Worm (Caenorhabditis elegans) whole organism, late embryonic: ENCODE results near the gene ZK287.1.

Source experiments
- C08G9.2 ChIP-seq: sonication (generic microtip); optimal IDR thresholded peaks from 2 replicates; lab custom pipeline; 2016; ENCODE audit warnings: mild to moderate bottlenecking, missing genetic modification characterization, moderate library complexity, missing compliant biosample characterization
- F13H6.1 ChIP-seq: sonication (generic microtip); optimal IDR thresholded peaks from 2 replicates; lab custom pipeline; 2016; ENCODE audit warnings: missing genetic modification characterization, missing compliant biosample characterization
- K02D7.2 ChIP-seq: sonication (generic microtip); optimal IDR thresholded peaks from 2 replicates; lab custom pipeline; 2017; ENCODE audit warnings: mild to moderate bottlenecking, missing genetic modification characterization, missing compliant biosample characterization
- T23F11.4 ChIP-seq: fragments of 200-800 bp; sonication (Bioruptor generic); optimal IDR thresholded peaks from 2 replicates; lab custom pipeline; 2018; ENCODE audit warnings: mild to moderate bottlenecking, missing genetic modification characterization, missing compliant biosample characterization
- Y22D7AL.16 ChIP-seq: sonication (generic microtip); optimal IDR thresholded peaks from 2 replicates; lab custom pipeline; 2016; ENCODE audit warnings: missing genetic modification characterization, missing compliant biosample characterization
- ahr-1 ChIP-seq: sonication (generic microtip); optimal IDR thresholded peaks from 2 replicates; lab custom pipeline; 2016; ENCODE audit warnings: missing genetic modification characterization, missing compliant biosample characterization
- ceh-18 ChIP-seq: sonication (generic microtip); optimal IDR thresholded peaks from 2 replicates; lab custom pipeline; 2016; ENCODE audit warnings: missing genetic modification characterization, missing compliant biosample characterization
- ceh-19 ChIP-seq: fragments of 200-800 bp; sonication (Bioruptor generic); optimal IDR thresholded peaks from 2 replicates; lab custom pipeline; 2018; ENCODE audit warnings: mild to moderate bottlenecking, missing genetic modification characterization, missing compliant biosample characterization
- ceh-22 ChIP-seq: sonication (generic microtip); optimal IDR thresholded peaks from 2 replicates; lab custom pipeline; 2017; ENCODE audit warnings: missing biosample characterization, missing genetic modification characterization
- ceh-24 ChIP-seq: sonication (generic microtip); optimal IDR thresholded peaks from 2 replicates; lab custom pipeline; 2016; ENCODE audit warnings: mild to moderate bottlenecking, missing genetic modification characterization, missing compliant biosample characterization
- ceh-30 ChIP-seq: fragments of 150-350 bp; optimal IDR thresholded peaks from 2 replicates; lab custom pipeline; 2014; ENCODE audit warnings: missing biosample characterization, missing genetic modification characterization
- ceh-34 ChIP-seq: sonication (generic microtip); optimal IDR thresholded peaks from 2 replicates; lab custom pipeline; 2016; ENCODE audit warnings: mild to moderate bottlenecking, missing genetic modification characterization, missing compliant biosample characterization
- ceh-45 ChIP-seq: fragments of 200-800 bp; sonication (Bioruptor generic); IDR thresholded peaks from 2 replicates; pipeline ENCODE4 v1.3.6; 2022; ENCODE audit warnings: missing genetic modification reagents, missing genetic modification characterization, missing compliant biosample characterization
- ceh-48 ChIP-seq: sonication (generic microtip); optimal IDR thresholded peaks from 2 replicates; lab custom pipeline; 2016; ENCODE audit warnings: missing genetic modification characterization, inconsistent platforms, missing compliant biosample characterization
- ceh-6 ChIP-seq: fragments of 200-800 bp; sonication (Bioruptor generic); optimal IDR thresholded peaks from 2 replicates; lab custom pipeline; 2018; ENCODE audit warnings: mild to moderate bottlenecking, missing genetic modification characterization, missing compliant biosample characterization
- ceh-9 ChIP-seq: sonication (generic microtip); optimal IDR thresholded peaks from 2 replicates; lab custom pipeline; 2016; ENCODE audit warnings: mild to moderate bottlenecking, missing genetic modification characterization, inconsistent platforms, missing compliant biosample characterization
- che-1 ChIP-seq: sonication (generic microtip); optimal IDR thresholded peaks from 2 replicates; lab custom pipeline; 2016; ENCODE audit warnings: mild to moderate bottlenecking, missing genetic modification characterization, missing compliant biosample characterization
- dmd-4 ChIP-seq: sonication (generic microtip); optimal IDR thresholded peaks from 2 replicates; lab custom pipeline; 2016; ENCODE audit warnings: borderline replicate concordance, missing genetic modification characterization, missing compliant biosample characterization
- elt-2 ChIP-seq: sonication (generic microtip); optimal IDR thresholded peaks from 2 replicates; lab custom pipeline; 2016; ENCODE audit warnings: missing genetic modification reagents, missing genetic modification characterization, missing compliant biosample characterization
- eyg-1 ChIP-seq: sonication (generic microtip); optimal IDR thresholded peaks from 2 replicates; lab custom pipeline; 2016; ENCODE audit warnings: missing genotype, missing genetic modification characterization, missing compliant biosample characterization
- fkh-10 ChIP-seq: fragments of 150-350 bp; optimal IDR thresholded peaks from 2 replicates; lab custom pipeline; 2014; ENCODE audit warnings: missing biosample characterization, missing genetic modification reagents, missing genetic modification characterization
- fkh-6 ChIP-seq: sonication (generic microtip); optimal IDR thresholded peaks from 2 replicates; lab custom pipeline; 2016; ENCODE audit warnings: missing genetic modification characterization, missing compliant biosample characterization
- hlh-13 ChIP-seq: fragments of 200-800 bp; sonication (Bioruptor generic); optimal IDR thresholded peaks from 2 replicates; lab custom pipeline; 2018; ENCODE audit warnings: mild to moderate bottlenecking, missing genetic modification characterization, missing compliant biosample characterization
- hlh-15 ChIP-seq: sonication (generic microtip); optimal IDR thresholded peaks from 2 replicates; lab custom pipeline; 2016; ENCODE audit warnings: missing genetic modification characterization, missing compliant biosample characterization
- hlh-30 ChIP-seq: sonication (generic microtip); optimal IDR thresholded peaks from 2 replicates; lab custom pipeline; 2017; ENCODE audit warnings: antibody characterized with exemption, missing genetic modification characterization, missing compliant biosample characterization; ENCODE audit not compliant: insufficient read depth
- hlh-6 ChIP-seq: sonication (generic microtip); optimal IDR thresholded peaks from 2 replicates; lab custom pipeline; 2016; ENCODE audit warnings: missing genotype, missing genetic modification characterization, missing compliant biosample characterization
- hlh-8 ChIP-seq: sonication (generic microtip); optimal IDR thresholded peaks from 2 replicates; lab custom pipeline; 2016; ENCODE audit warnings: missing genotype, missing genetic modification characterization, missing compliant biosample characterization
- mec-3 ChIP-seq: sonication (generic microtip); optimal IDR thresholded peaks from 2 replicates; lab custom pipeline; 2016; ENCODE audit warnings: borderline replicate concordance, missing genetic modification characterization, missing compliant biosample characterization
- nfya-1 ChIP-seq: sonication (generic microtip); optimal IDR thresholded peaks from 2 replicates; lab custom pipeline; 2017; ENCODE audit warnings: missing genetic modification characterization, mild to moderate bottlenecking, missing compliant biosample characterization, antibody characterized with exemption, moderate library complexity
- nhr-11 ChIP-seq: fragments of 150-350 bp; optimal IDR thresholded peaks from 2 replicates; lab custom pipeline; 2014; ENCODE audit warnings: missing biosample characterization, missing genetic modification characterization
- nhr-232 ChIP-seq: sonication (generic microtip); optimal IDR thresholded peaks from 2 replicates; lab custom pipeline; 2016; ENCODE audit warnings: missing genetic modification characterization, missing compliant biosample characterization
- npax-4 ChIP-seq: sonication (generic microtip); optimal IDR thresholded peaks from 2 replicates; lab custom pipeline; 2016; ENCODE audit warnings: missing genetic modification characterization, missing compliant biosample characterization
- odd-2 ChIP-seq: sonication (generic microtip); optimal IDR thresholded peaks from 2 replicates; lab custom pipeline; 2017; ENCODE audit warnings: antibody characterized with exemption, mild to moderate bottlenecking, missing genetic modification characterization, missing compliant biosample characterization
- pag-3 ChIP-seq: sonication (generic microtip); optimal IDR thresholded peaks from 2 replicates; lab custom pipeline; 2016; ENCODE audit warnings: missing compliant biosample characterization, missing genetic modification characterization, borderline replicate concordance
- pat-9 ChIP-seq: fragments of 200-800 bp; sonication (Bioruptor generic); optimal IDR thresholded peaks from 2 replicates; lab custom pipeline; 2018; ENCODE audit warnings: mild to moderate bottlenecking, missing genetic modification characterization, moderate library complexity, missing compliant biosample characterization
- pax-1 ChIP-seq: fragments of 150-350 bp; optimal IDR thresholded peaks from 2 replicates; lab custom pipeline; 2014; ENCODE audit warnings: missing biosample characterization, missing genetic modification characterization
- pha-2 ChIP-seq: sonication (generic microtip); optimal IDR thresholded peaks from 2 replicates; lab custom pipeline; 2017; ENCODE audit warnings: mild to moderate bottlenecking, missing genetic modification characterization, missing compliant biosample characterization
- pha-4 ChIP-seq: fragments of 150-350 bp; optimal IDR thresholded peaks from 2 replicates; lab custom pipeline; 2018; ENCODE audit warnings: missing biosample characterization, missing genetic modification reagents, missing genetic modification characterization
- pqm-1 ChIP-seq: sonication (generic microtip); optimal IDR thresholded peaks from 2 replicates; lab custom pipeline; 2016; ENCODE audit warnings: missing genetic modification characterization, missing compliant biosample characterization
- pros-1 ChIP-seq: fragments of 150-350 bp; optimal IDR thresholded peaks from 2 replicates; lab custom pipeline; 2014; ENCODE audit warnings: missing biosample characterization, missing genetic modification reagents, missing genetic modification characterization
- ref-2 ChIP-seq: sonication (generic microtip); optimal IDR thresholded peaks from 2 replicates; lab custom pipeline; 2016; ENCODE audit warnings: missing genetic modification characterization, missing compliant biosample characterization
- rnt-1 ChIP-seq: sonication (generic microtip); optimal IDR thresholded peaks from 2 replicates; lab custom pipeline; 2016; ENCODE audit warnings: missing genetic modification characterization, missing compliant biosample characterization
- sdc-2 ChIP-seq: sonication (generic microtip); optimal IDR thresholded peaks from 2 replicates; lab custom pipeline; 2016; ENCODE audit warnings: missing genotype, missing genetic modification characterization, missing compliant biosample characterization
- sox-4 ChIP-seq: sonication (generic microtip); optimal IDR thresholded peaks from 2 replicates; lab custom pipeline; 2017; ENCODE audit warnings: mild to moderate bottlenecking, missing genetic modification characterization, inconsistent platforms, missing compliant biosample characterization
- syd-9 ChIP-seq: sonication (generic microtip); optimal IDR thresholded peaks from 2 replicates; lab custom pipeline; 2016; ENCODE audit warnings: mild to moderate bottlenecking, missing genetic modification characterization, moderate library complexity, missing compliant biosample characterization
- tbx-2 ChIP-seq: sonication (generic microtip); optimal IDR thresholded peaks from 2 replicates; lab custom pipeline; 2016; ENCODE audit warnings: missing genetic modification characterization, missing compliant biosample characterization
- tbx-7 ChIP-seq: sonication (generic microtip); optimal IDR thresholded peaks from 2 replicates; lab custom pipeline; 2016; ENCODE audit warnings: missing genotype, missing genetic modification characterization, missing compliant biosample characterization
- ttx-3 ChIP-seq: sonication (generic microtip); optimal IDR thresholded peaks from 2 replicates; lab custom pipeline; 2016; ENCODE audit warnings: missing genetic modification reagents, missing genetic modification characterization, missing compliant biosample characterization
- unc-42 ChIP-seq: sonication (generic microtip); optimal IDR thresholded peaks from 2 replicates; lab custom pipeline; 2016; ENCODE audit warnings: missing genotype, missing genetic modification characterization, missing compliant biosample characterization
- unc-55 ChIP-seq: sonication (generic microtip); optimal IDR thresholded peaks from 2 replicates; lab custom pipeline; 2017; ENCODE audit warnings: missing biosample characterization, missing genetic modification reagents, missing genetic modification characterization
- zip-5 ChIP-seq: sonication (generic microtip); optimal IDR thresholded peaks from 2 replicates; lab custom pipeline; 2016; ENCODE audit warnings: missing genetic modification characterization, missing compliant biosample characterization
- ztf-16 ChIP-seq: sonication (generic microtip); optimal IDR thresholded peaks from 2 replicates; lab custom pipeline; 2017; ENCODE audit warnings: missing genetic modification characterization, missing compliant biosample characterization

The ZK287.1 gene

DNA sequence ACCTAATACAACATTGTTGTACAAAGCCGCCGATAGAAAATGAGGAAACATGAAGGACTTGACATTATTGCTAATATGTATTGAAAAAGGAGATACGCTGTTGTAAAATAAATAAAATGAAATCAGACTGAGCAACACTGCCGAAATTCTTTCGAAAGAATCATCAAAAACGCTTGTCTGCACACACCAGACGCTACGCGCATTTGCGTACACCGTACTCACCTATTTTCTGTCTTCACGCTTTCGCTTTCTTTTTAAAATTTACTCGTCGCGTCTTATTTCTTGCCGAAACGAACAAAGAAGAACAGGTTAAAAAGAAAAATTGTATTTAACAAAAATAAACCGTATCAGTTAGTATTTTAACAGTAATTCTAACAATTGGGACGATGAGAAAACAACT is 24.2 kb downstream of the ZK287.1 start:
- TF ChIP-seq ceh-30, result peak; percentile 12
- TF ChIP-seq C08G9.2, result no peak
- TF ChIP-seq nfya-1 (tag; lab: Kevin White, UChicago), result peak; percentile 40
- no peak for TF ChIP-seq sdc-2 (tag; lab: Kevin White, UChicago)
- peak; percentile 33 for TF ChIP-seq unc-55 (GFP tag; lab: Kevin White, UChicago)
- no peak for TF ChIP-seq pha-2 (tag; lab: Kevin White, UChicago)

DNA sequence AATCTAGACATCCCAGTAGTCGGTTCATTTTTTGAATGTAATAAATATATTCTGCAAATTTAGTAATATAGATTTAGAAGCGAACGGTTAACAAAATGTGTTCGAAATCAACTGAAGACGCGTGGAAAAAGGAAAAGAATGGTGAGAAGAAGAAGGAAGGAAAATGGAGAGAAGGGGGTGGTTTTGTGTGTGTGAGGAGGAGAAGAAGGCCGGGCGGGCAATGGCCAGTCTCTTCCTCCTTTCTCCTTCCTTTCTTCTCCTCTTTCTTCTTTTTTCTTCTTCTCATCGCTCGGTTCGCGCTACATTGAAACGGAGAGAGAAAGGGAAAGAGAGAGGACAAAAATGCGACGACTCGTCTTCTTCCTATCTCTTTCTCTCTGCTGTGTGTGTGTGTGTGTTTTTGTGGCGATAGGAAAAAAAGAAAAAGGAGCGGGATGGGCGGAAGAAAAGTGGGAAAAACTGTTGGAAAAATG is 25.7 kb downstream of the ZK287.1 start, which contains the start of gene ztf-9:
Gene ztf-9 (minus strand): TSS at position 51 of the 473 bp plus-strand sequence.
- TF ChIP-seq ahr-1 (no peak), ceh-18 (peak; percentile 82), ztf-16 (no peak), K02D7.2 (no peak), F13H6.1 (peak; percentile 18), dmd-4 (tag; lab: Kevin White, UChicago) (no peak), Y22D7AL.16 (tag; lab: Kevin White, UChicago) (no peak), che-1 (peak; percentile 39), T23F11.4 (no peak), hlh-13 (GFP tag; lab: Kevin White, UChicago) (no peak), ceh-6 (no peak), npax-4 (tag; lab: Kevin White, UChicago) (no peak), hlh-6 (tag; lab: Kevin White, UChicago) (no peak), ref-2 (peak; percentile 22), eyg-1 (no peak), tbx-7 (tag; lab: Kevin White, UChicago) (no peak), ceh-45 (GFP tag; lab: Robert Waterston, UW) (no peak), pag-3 (no peak), tbx-2 (peak; percentile 80), unc-42 (peak; percentile 15), hlh-8 (tag; lab: Kevin White, UChicago) (no peak), ceh-22 (tag; lab: Kevin White, UChicago) (no peak), pros-1 (tag; lab: Kevin White, UChicago) (peak; percentile 83), syd-9 (tag; lab: Kevin White, UChicago) (no peak), pqm-1 (tag; lab: Kevin White, UChicago) (no peak), nhr-232 (tag; lab: Kevin White, UChicago) (no peak), zip-5 (tag; lab: Kevin White, UChicago) (no peak), pha-4 (no peak), nhr-11 (no peak), C08G9.2 (no peak), ceh-34 (tag; lab: Kevin White, UChicago) (peak; percentile 53), ceh-30 (no peak), ttx-3 (tag; lab: Kevin White, UChicago) (no peak), fkh-10 (no peak), sdc-2 (tag; lab: Kevin White, UChicago) (no peak), ceh-24 (no peak), pat-9 (tag; lab: Kevin White, UChicago) (no peak), ceh-48 (tag; lab: Kevin White, UChicago) (peak; percentile 11), elt-2 (tag; lab: Kevin White, UChicago) (peak; percentile 6), ceh-9 (no peak), mec-3 (no peak), hlh-15 (tag; lab: Kevin White, UChicago) (no peak), ceh-19 (GFP tag; lab: Kevin White, UChicago) (no peak), sox-4 (tag; lab: Kevin White, UChicago) (peak; percentile 17), fkh-6 (tag; lab: Kevin White, UChicago) (no peak), odd-2 (tag; lab: Kevin White, UChicago) (no peak), pax-1 (tag; lab: Kevin White, UChicago) (no peak), rnt-1 (peak; percentile 21), hlh-30 (tag; lab: Kevin White, UChicago) (no peak)
